Worm (Caenorhabditis elegans) whole organism, midembryonic: ENCODE measurements around the gene lip-1.

Experiments
- cog-1 ChIP-seq: sonication (generic microtip); optimal IDR thresholded peaks from 2 replicates; lab custom pipeline; 2016; ENCODE audit warnings: missing genetic modification characterization, missing compliant biosample characterization
- flt-1 ChIP-seq: fragments of 200-800 bp; sonication (Bioruptor generic); IDR thresholded peaks from 2 replicates; pipeline ENCODE4 v1.3.6; 2022; ENCODE audit warnings: missing genetic modification characterization, missing compliant biosample characterization
- med-1 ChIP-seq: sonication (generic microtip); optimal IDR thresholded peaks from 2 replicates; lab custom pipeline; 2017; ENCODE audit warnings: missing genetic modification characterization, mild to moderate bottlenecking, missing compliant biosample characterization, antibody characterized with exemption, missing genetic modification reagents; ENCODE audit not compliant: insufficient read depth
- ref-1 ChIP-seq: fragments of 200-800 bp; sonication (Bioruptor generic); conservative IDR thresholded peaks from 2 replicates; pipeline ENCODE4 v1.3.6; 2022; ENCODE audit warnings: missing genetic modification reagents, missing genetic modification characterization, missing compliant biosample characterization
- tab-1 ChIP-seq: fragments of 200-800 bp; sonication (Bioruptor generic); IDR thresholded peaks from 2 replicates; pipeline ENCODE4 v1.3.6; 2022; ENCODE audit warnings: missing genetic modification characterization, missing compliant biosample characterization
- ztf-23 ChIP-seq: fragments of 200-800 bp; sonication (Bioruptor generic); IDR thresholded peaks from 2 replicates; pipeline ENCODE4 v1.3.6; 2022; ENCODE audit warnings: missing genetic modification reagents, missing genetic modification characterization, missing compliant biosample characterization

DNA sequence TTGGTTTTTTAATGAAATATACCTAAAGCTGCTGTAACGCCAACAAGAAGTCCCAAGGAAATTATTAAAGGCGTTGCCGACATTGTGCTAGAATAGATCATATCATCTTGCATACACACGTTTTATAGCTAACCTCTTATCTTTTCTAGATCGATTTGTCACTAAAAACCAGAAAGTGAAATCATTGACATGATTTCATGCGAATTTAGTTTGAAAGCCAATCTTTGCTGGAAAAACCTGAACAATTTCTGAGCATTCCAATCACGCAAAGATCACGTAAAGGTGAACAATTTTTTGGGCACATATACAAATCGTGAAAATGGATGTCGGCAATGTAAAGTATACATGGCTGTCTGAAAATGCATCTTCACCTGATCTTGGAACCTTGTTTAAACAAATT lies 20.4 kb upstream of the lip-1 start, which contains the start of gene C17H12.6:
- TF ChIP-seq flt-1 (GFP tag; lab: Robert Waterston, UW) (no peak), cog-1 (no peak), tab-1 (GFP tag; lab: Robert Waterston, UW) (no peak), ztf-23 (GFP tag; lab: Robert Waterston, UW) (no peak), med-1 (GFP tag; lab: Kevin White, UChicago) (no peak), ref-1 (GFP tag; lab: Robert Waterston, UW) (no peak)
